Worm (Caenorhabditis elegans) whole organism, L2 larva: ENCODE results near the gene toh-1.

ENCODE experiments used
- C34F6.9 ChIP-seq: fragments of 150-350 bp; optimal IDR thresholded peaks from 2 replicates; lab custom pipeline; 2014; ENCODE audit warnings: missing biosample characterization, missing genetic modification characterization
- F13H6.1 ChIP-seq: sonication (generic microtip); optimal IDR thresholded peaks from 2 replicates; lab custom pipeline; 2016; ENCODE audit warnings: missing genetic modification characterization, missing compliant biosample characterization
- Y55F3AM.14 ChIP-seq: fragments of 200-800 bp; sonication (Bioruptor generic); optimal IDR thresholded peaks from 2 replicates; lab custom pipeline; 2018; ENCODE audit warnings: mild to moderate bottlenecking, missing genetic modification characterization, missing compliant biosample characterization
- ZK546.5 ChIP-seq: sonication (generic microtip); optimal IDR thresholded peaks from 2 replicates; lab custom pipeline; 2017; ENCODE audit warnings: missing biosample characterization, missing genetic modification characterization
- alr-1 ChIP-seq: fragments of 150-350 bp; optimal IDR thresholded peaks from 2 replicates; lab custom pipeline; 2014; ENCODE audit warnings: missing biosample characterization, missing genetic modification characterization
- aly-2 ChIP-seq: fragments of 150-350 bp; optimal IDR thresholded peaks from 2 replicates; lab custom pipeline; 2014; ENCODE audit warnings: missing biosample characterization, missing genetic modification characterization
- ama-1 ChIP-seq: fragments of 150-350 bp; optimal IDR thresholded peaks from 2 replicates; lab custom pipeline; 2018; ENCODE audit warnings: inconsistent platforms
- blmp-1 ChIP-seq: sonication (generic microtip); optimal IDR thresholded peaks from 2 replicates; lab custom pipeline; 2017; ENCODE audit warnings: missing genetic modification characterization, mild to moderate bottlenecking, missing compliant biosample characterization, antibody characterized with exemption, moderate library complexity; ENCODE audit not compliant: insufficient read depth
- ceh-16 ChIP-seq: fragments of 150-350 bp; optimal IDR thresholded peaks from 2 replicates; lab custom pipeline; 2014; ENCODE audit warnings: missing biosample characterization, missing genetic modification characterization
- ceh-82 ChIP-seq: fragments of 150-350 bp; optimal IDR thresholded peaks from 2 replicates; lab custom pipeline; 2014; ENCODE audit warnings: missing biosample characterization, missing genetic modification characterization
- crh-2 ChIP-seq: sonication (generic microtip); optimal IDR thresholded peaks from 2 replicates; lab custom pipeline; 2017; ENCODE audit warnings: missing biosample characterization, missing genetic modification characterization
- dmd-4 ChIP-seq: sonication (generic microtip); optimal IDR thresholded peaks from 2 replicates; lab custom pipeline; 2017; ENCODE audit warnings: missing biosample characterization, missing genetic modification characterization
- egl-27 ChIP-seq: sonication (generic microtip); optimal IDR thresholded peaks from 3 replicates; lab custom pipeline; 2017; ENCODE audit warnings: missing biosample characterization, missing genetic modification reagents, missing genetic modification characterization
- elt-1 ChIP-seq: fragments of 150-350 bp; optimal IDR thresholded peaks from 2 replicates; lab custom pipeline; 2014; ENCODE audit warnings: missing biosample characterization, missing genetic modification characterization
- fos-1 ChIP-seq: fragments of 150-350 bp; optimal IDR thresholded peaks from 2 replicates; lab custom pipeline; 2014; ENCODE audit warnings: missing biosample characterization, missing genetic modification characterization
- gmeb-1 ChIP-seq: fragments of 150-350 bp; optimal IDR thresholded peaks from 2 replicates; lab custom pipeline; 2014; ENCODE audit warnings: missing biosample characterization, missing genetic modification characterization
- lin-11 ChIP-seq: fragments of 150-350 bp; sonication (generic microtip); optimal IDR thresholded peaks from 2 replicates; lab custom pipeline; 2014; ENCODE audit warnings: missing biosample characterization, missing genetic modification characterization, inconsistent platforms, mixed read lengths
- lin-13 ChIP-seq: fragments of 150-350 bp; optimal IDR thresholded peaks from 2 replicates; lab custom pipeline; 2014; ENCODE audit warnings: missing biosample characterization, missing genetic modification reagents, missing genetic modification characterization
- lin-39 ChIP-seq: fragments of 150-350 bp; optimal IDR thresholded peaks from 2 replicates; lab custom pipeline; 2014; ENCODE audit warnings: missing biosample characterization, missing genetic modification reagents, missing genetic modification characterization
- lsy-2 ChIP-seq, 2 experiments: fragments of 150-350 bp in 1 of 2; sonication (generic microtip) in 1 of 2; optimal IDR thresholded peaks; 2 replicates each; lab custom pipeline; 2014 to 2017; ENCODE audit warnings: missing biosample characterization in 2 of 2, missing genetic modification characterization in 2 of 2
- mab-5 ChIP-seq: fragments of 150-350 bp; optimal IDR thresholded peaks from 2 replicates; lab custom pipeline; 2014; ENCODE audit warnings: missing biosample characterization, missing genetic modification characterization
- mbf-1 ChIP-seq: sonication (generic microtip); optimal IDR thresholded peaks from 2 replicates; lab custom pipeline; 2017; ENCODE audit warnings: missing biosample characterization, missing genetic modification characterization
- mdl-1 ChIP-seq, 2 experiments: fragments of 150-350 bp in 1 of 2; sonication (generic microtip) in 1 of 2; optimal IDR thresholded peaks; 2 replicates each; lab custom pipeline; 2017; ENCODE audit warnings: missing biosample characterization in 2 of 2, missing genetic modification characterization in 2 of 2
- nhr-12 ChIP-seq: fragments of 150-350 bp; optimal IDR thresholded peaks from 2 replicates; lab custom pipeline; 2014; ENCODE audit warnings: missing biosample characterization, missing genetic modification characterization
- nhr-129 ChIP-seq: fragments of 150-350 bp; optimal IDR thresholded peaks from 2 replicates; lab custom pipeline; 2014; ENCODE audit warnings: missing biosample characterization, missing genetic modification characterization
- nhr-21 ChIP-seq: fragments of 150-350 bp; optimal IDR thresholded peaks from 2 replicates; lab custom pipeline; 2014; ENCODE audit warnings: missing biosample characterization, missing genetic modification characterization
- nhr-23 ChIP-seq: fragments of 150-350 bp; optimal IDR thresholded peaks from 2 replicates; lab custom pipeline; 2014; ENCODE audit warnings: missing biosample characterization, missing genetic modification reagents, missing genetic modification characterization
- nhr-237 ChIP-seq: fragments of 150-350 bp; optimal IDR thresholded peaks from 2 replicates; lab custom pipeline; 2014; ENCODE audit warnings: missing biosample characterization, missing genetic modification characterization
- nhr-25 ChIP-seq: fragments of 150-350 bp; sonication (generic microtip); optimal IDR thresholded peaks from 3 replicates; lab custom pipeline; 2014; ENCODE audit warnings: missing biosample characterization, missing genetic modification characterization
- nhr-6 ChIP-seq: fragments of 150-350 bp; optimal IDR thresholded peaks from 2 replicates; lab custom pipeline; 2014; ENCODE audit warnings: missing biosample characterization, missing genetic modification characterization
- nhr-77 ChIP-seq: fragments of 150-350 bp; optimal IDR thresholded peaks from 2 replicates; lab custom pipeline; 2014; ENCODE audit warnings: missing biosample characterization, missing genetic modification characterization
- peb-1 ChIP-seq: fragments of 150-350 bp; optimal IDR thresholded peaks from 2 replicates; lab custom pipeline; 2014; ENCODE audit warnings: missing biosample characterization, missing genetic modification characterization
- sem-4 ChIP-seq: fragments of 150-350 bp; optimal IDR thresholded peaks from 2 replicates; lab custom pipeline; 2014; ENCODE audit warnings: missing biosample characterization, missing genetic modification reagents, missing genetic modification characterization
- skn-1 ChIP-seq: sonication (generic microtip); optimal IDR thresholded peaks from 2 replicates; lab custom pipeline; 2017; ENCODE audit warnings: missing biosample characterization, missing genetic modification characterization
- sma-9 ChIP-seq, 2 experiments: fragments of 150-350 bp in 1 of 2; sonication (generic microtip) in 1 of 2; optimal IDR thresholded peaks; 2 replicates each; lab custom pipeline; 2014 to 2016; ENCODE audit warnings: missing genetic modification characterization in 2 of 2, mild to moderate bottlenecking in 1 of 2, missing biosample characterization in 1 of 2, missing compliant biosample characterization in 1 of 2, missing genetic modification reagents in 1 of 2, moderate library complexity in 1 of 2
- snpc-4 ChIP-seq: fragments of 150-350 bp; optimal IDR thresholded peaks from 2 replicates; lab custom pipeline; 2014; ENCODE audit warnings: missing biosample characterization, missing genetic modification characterization
- unc-39 ChIP-seq: fragments of 150-350 bp; optimal IDR thresholded peaks from 2 replicates; lab custom pipeline; 2014; ENCODE audit warnings: missing biosample characterization, missing genetic modification characterization
- unc-55 ChIP-seq: fragments of 150-350 bp; sonication (generic microtip); optimal IDR thresholded peaks from 3 replicates; lab custom pipeline; 2014; ENCODE audit warnings: missing biosample characterization, missing genetic modification reagents, missing genetic modification characterization
- unc-62 ChIP-seq: fragments of 150-350 bp; optimal IDR thresholded peaks from 2 replicates; lab custom pipeline; 2014; ENCODE audit warnings: missing biosample characterization, missing genetic modification reagents, missing genetic modification characterization
- zag-1 ChIP-seq: fragments of 150-350 bp; optimal IDR thresholded peaks from 2 replicates; lab custom pipeline; 2014; ENCODE audit warnings: missing biosample characterization, missing genetic modification characterization
- ztf-1 ChIP-seq: fragments of 200-800 bp; sonication (Bioruptor generic); conservative IDR thresholded peaks from 2 replicates; pipeline ENCODE4 v1.3.6; 2022; ENCODE audit warnings: missing genetic modification characterization, missing compliant biosample characterization

The toh-1 gene

ce11 chrIII:3795933-3796332, 12.9 kb downstream of the toh-1 start:
- no peak for TF ChIP-seq zag-1
- no peak for TF ChIP-seq lin-11
- no peak for TF ChIP-seq crh-2
- TF ChIP-seq ztf-1 (GFP tag; lab: Robert Waterston, UW) = no peak
- no peak for TF ChIP-seq dmd-4
- no peak for TF ChIP-seq nhr-77 (tag; lab: Kevin White, UChicago)
- TF ChIP-seq elt-1 = no peak
- no peak for TF ChIP-seq unc-62 (GFP tag; lab: Kevin White, UChicago)
- no peak for TF ChIP-seq Y55F3AM.14 (GFP tag; lab: Kevin White, UChicago)
- no peak for TF ChIP-seq lin-13 (GFP tag; lab: Kevin White, UChicago)
- no peak for TF ChIP-seq F13H6.1 (tag; lab: Kevin White, UChicago)
- TF ChIP-seq sma-9 (GFP tag; optimal IDR thresholded peaks at IDR 0.05; lab: Kevin White, UChicago) = no peak
- no peak for TF ChIP-seq sma-9 (tag; optimal IDR thresholded peaks at IDR 0.05; lab: Kevin White, UChicago)
- no peak for TF ChIP-seq nhr-25 (tag; lab: Kevin White, UChicago)
- TF ChIP-seq sem-4 (tag; lab: Kevin White, UChicago) = no peak
- no peak for TF ChIP-seq C34F6.9
- no peak for TF ChIP-seq aly-2
- no peak for TF ChIP-seq nhr-129
- no peak for TF ChIP-seq ama-1 (lab: Kevin White, UChicago)

ce11 chrIII:3790855-3791254, 18.0 kb downstream of the toh-1 start:
- no peak for TF ChIP-seq sma-9 (GFP tag; optimal IDR thresholded peaks at IDR 0.05; lab: Kevin White, UChicago)
- TF ChIP-seq sma-9 (tag; optimal IDR thresholded peaks at IDR 0.05; lab: Kevin White, UChicago) = no peak
- TF ChIP-seq ZK546.5 = no peak
- no peak for TF ChIP-seq mbf-1 (tag; lab: Kevin White, UChicago)
- no peak for TF ChIP-seq ztf-1 (GFP tag; lab: Robert Waterston, UW)
- no peak for TF ChIP-seq nhr-21 (tag; lab: Kevin White, UChicago)
- TF ChIP-seq gmeb-1 = no peak
- no peak for TF ChIP-seq nhr-23 (tag; lab: Kevin White, UChicago)
- TF ChIP-seq lin-11 = no peak
- TF ChIP-seq unc-39 (tag; lab: Kevin White, UChicago) = no peak
- no peak for TF ChIP-seq nhr-237 (tag; lab: Kevin White, UChicago)
- TF ChIP-seq snpc-4 (tag; lab: Kevin White, UChicago) = no peak
- no peak for TF ChIP-seq mdl-1 (tag; optimal IDR thresholded peaks at IDR 0.05; lab: Kevin White, UChicago)
- no peak for TF ChIP-seq sem-4 (tag; lab: Kevin White, UChicago)
- TF ChIP-seq blmp-1 = no peak
- TF ChIP-seq crh-2 = no peak
- TF ChIP-seq nhr-25 (tag; lab: Kevin White, UChicago) = no peak
- no peak for TF ChIP-seq ceh-82
- TF ChIP-seq Y55F3AM.14 (GFP tag; lab: Kevin White, UChicago) = no peak

ce11 chrIII:3789688-3790371, 19.0 kb downstream of the toh-1 start:
- TF ChIP-seq mab-5 (tag; lab: Kevin White, UChicago) (no peak), unc-62 (GFP tag; lab: Kevin White, UChicago) (no peak), nhr-25 (tag; lab: Kevin White, UChicago) (peak; percentile 62), ama-1 (lab: Kevin White, UChicago) (peak; percentile 57), ceh-82 (no peak), nhr-129 (no peak), C34F6.9 (no peak), peb-1 (tag; lab: Kevin White, UChicago) (no peak), gmeb-1 (no peak), egl-27 (no peak), ceh-16 (no peak), blmp-1 (no peak), Y55F3AM.14 (GFP tag; lab: Kevin White, UChicago) (no peak), unc-39 (tag; lab: Kevin White, UChicago) (no peak), ZK546.5 (no peak), lin-13 (GFP tag; lab: Kevin White, UChicago) (peak; percentile 15), nhr-21 (tag; lab: Kevin White, UChicago) (peak; percentile 23), aly-2 (no peak), unc-55 (no peak), nhr-6 (tag; lab: Kevin White, UChicago) (no peak), skn-1 (tag; lab: Kevin White, UChicago) (no peak), crh-2 (no peak), nhr-12 (tag; lab: Kevin White, UChicago) (no peak), alr-1 (tag; lab: Kevin White, UChicago) (no peak), sma-9 (GFP tag; optimal IDR thresholded peaks at IDR 0.05; lab: Kevin White, UChicago) (no peak), sma-9 (tag; optimal IDR thresholded peaks at IDR 0.05; lab: Kevin White, UChicago) (no peak), nhr-23 (tag; lab: Kevin White, UChicago) (no peak), snpc-4 (tag; lab: Kevin White, UChicago) (no peak), elt-1 (no peak), lin-39 (tag; lab: Kevin White, UChicago) (no peak), fos-1 (tag; lab: Kevin White, UChicago) (no peak), ztf-1 (GFP tag; lab: Robert Waterston, UW) (no peak), F13H6.1 (tag; lab: Kevin White, UChicago) (no peak), lsy-2 (tag; optimal IDR thresholded peaks at IDR 0.05; lab: Kevin White, UChicago) (peak in 1 of 2 experiments; percentile 22)
- TF ChIP-seq, all 48 proteins: peak for 5
